Worm (Caenorhabditis elegans) whole organism, young adult: ENCODE measurements around the gene kcnl-3.

Source experiments
- efl-1 ChIP-seq: fragments of 150-350 bp; optimal IDR thresholded peaks from 2 replicates; lab custom pipeline; 2014; ENCODE audit warnings: missing biosample characterization, missing genetic modification reagents, missing genetic modification characterization
- hlh-26 ChIP-seq: fragments of 200-800 bp; sonication (Bioruptor generic); conservative IDR thresholded peaks from 2 replicates; pipeline ENCODE4 v1.3.6; 2022; ENCODE audit warnings: missing genetic modification reagents, missing genetic modification characterization, missing compliant biosample characterization
- lir-1 ChIP-seq: fragments of 200-800 bp; sonication (Bioruptor generic); conservative IDR thresholded peaks from 2 replicates; pipeline ENCODE4 v1.3.6; 2022; ENCODE audit warnings: missing genetic modification reagents, missing genetic modification characterization, missing compliant biosample characterization

ce11 chrX:5382778-5383177 is 3.9 kb upstream of the kcnl-3 start:
- TF ChIP-seq hlh-26 = no peak
- TF ChIP-seq efl-1 = no peak
- no peak for TF ChIP-seq lir-1 (GFP tag; lab: Robert Waterston, UW)
